Worm (Caenorhabditis elegans) whole organism, mixed stage, embryonic: Measurements from ENCODE around the gene M04C3.2.

Experiments used
- bed-3 ChIP-seq: fragments of 200-800 bp; sonication (Bioruptor generic); optimal IDR thresholded peaks from 3 replicates; lab custom pipeline; 2018; ENCODE audit warnings: mild to moderate bottlenecking, missing genetic modification characterization, moderate library complexity, missing compliant biosample characterization
- blmp-1 ChIP-seq: fragments of 150-350 bp; optimal IDR thresholded peaks from 2 replicates; lab custom pipeline; 2014; ENCODE audit warnings: missing biosample characterization, missing genetic modification characterization
- ceh-39 ChIP-seq: fragments of 150-350 bp; optimal IDR thresholded peaks from 2 replicates; lab custom pipeline; 2014; ENCODE audit warnings: missing biosample characterization, missing genetic modification characterization
- ceh-83 ChIP-seq: fragments of 200-800 bp; sonication (Bioruptor generic); optimal IDR thresholded peaks from 2 replicates; lab custom pipeline; 2018; ENCODE audit warnings: mild to moderate bottlenecking, missing genetic modification characterization, missing compliant biosample characterization
- cnd-1 ChIP-seq: fragments of 200-800 bp; sonication (Bioruptor generic); optimal IDR thresholded peaks from 2 replicates; lab custom pipeline; 2018; ENCODE audit warnings: mild to moderate bottlenecking, missing genetic modification characterization, missing compliant biosample characterization
- drap-1 ChIP-seq: fragments of 200-800 bp; sonication (Bioruptor generic); optimal IDR thresholded peaks from 3 replicates; lab custom pipeline; 2018; ENCODE audit warnings: mild to moderate bottlenecking, missing genetic modification characterization, missing compliant biosample characterization
- elt-1 ChIP-seq: sonication (generic microtip); optimal IDR thresholded peaks from 2 replicates; lab custom pipeline; 2017; ENCODE audit warnings: missing genetic modification characterization, mild to moderate bottlenecking, missing compliant biosample characterization, antibody characterized with exemption, moderate library complexity, borderline replicate concordance; ENCODE audit not compliant: insufficient read depth
- flh-1 ChIP-seq: fragments of 200-800 bp; sonication (Bioruptor generic); optimal IDR thresholded peaks from 2 replicates; lab custom pipeline; 2018; ENCODE audit warnings: mild to moderate bottlenecking, missing genetic modification characterization, moderate library complexity, missing compliant biosample characterization
- ham-2 ChIP-seq: fragments of 200-800 bp; sonication (Bioruptor generic); optimal IDR thresholded peaks from 2 replicates; lab custom pipeline; 2018; ENCODE audit warnings: mild to moderate bottlenecking, missing genetic modification characterization, missing compliant biosample characterization
- hlh-1 ChIP-seq: fragments of 150-350 bp; optimal IDR thresholded peaks from 2 replicates; lab custom pipeline; 2014; ENCODE audit warnings: missing biosample characterization, missing genetic modification reagents, missing genetic modification characterization
- lin-13 ChIP-seq: fragments of 150-350 bp; optimal IDR thresholded peaks from 2 replicates; lab custom pipeline; 2014; ENCODE audit warnings: missing biosample characterization, missing genetic modification characterization
- lin-32 ChIP-seq: fragments of 200-800 bp; sonication (Bioruptor generic); optimal IDR thresholded peaks from 2 replicates; lab custom pipeline; 2018; ENCODE audit warnings: mild to moderate bottlenecking, missing genetic modification characterization, missing compliant biosample characterization
- lsy-2 ChIP-seq: fragments of 150-350 bp; optimal IDR thresholded peaks from 2 replicates; lab custom pipeline; 2014; ENCODE audit warnings: missing biosample characterization, missing genetic modification characterization
- mab-5 ChIP-seq: fragments of 150-350 bp; optimal IDR thresholded peaks from 2 replicates; lab custom pipeline; 2014; ENCODE audit warnings: missing biosample characterization, missing genetic modification characterization
- mep-1 ChIP-seq: fragments of 150-350 bp; optimal IDR thresholded peaks from 2 replicates; lab custom pipeline; 2017; ENCODE audit warnings: missing biosample characterization, missing genetic modification reagents, missing genetic modification characterization, inconsistent platforms
- mls-2 ChIP-seq: sonication (generic microtip); optimal IDR thresholded peaks from 2 replicates; lab custom pipeline; 2016; ENCODE audit warnings: mild to moderate bottlenecking, missing genetic modification characterization, moderate library complexity, missing compliant biosample characterization
- nhr-12 ChIP-seq: fragments of 150-350 bp; optimal IDR thresholded peaks from 2 replicates; lab custom pipeline; 2014; ENCODE audit warnings: missing biosample characterization, missing genetic modification characterization
- nhr-2 ChIP-seq: fragments of 150-350 bp; optimal IDR thresholded peaks from 2 replicates; lab custom pipeline; 2014; ENCODE audit warnings: missing biosample characterization, missing genetic modification characterization
- nhr-237 ChIP-seq: fragments of 150-350 bp; optimal IDR thresholded peaks from 2 replicates; lab custom pipeline; 2014; ENCODE audit warnings: missing biosample characterization, missing genetic modification characterization
- nhr-76 ChIP-seq: sonication (generic microtip); optimal IDR thresholded peaks from 2 replicates; lab custom pipeline; 2017; ENCODE audit warnings: missing biosample characterization, missing genetic modification characterization
- pha-4 ChIP-seq: fragments of 150-350 bp; optimal IDR thresholded peaks from 2 replicates; lab custom pipeline; 2018; ENCODE audit warnings: missing biosample characterization, missing genetic modification reagents, missing genetic modification characterization
- sem-2 ChIP-seq: fragments of 200-800 bp; sonication (Bioruptor generic); optimal IDR thresholded peaks from 2 replicates; lab custom pipeline; 2018; ENCODE audit warnings: mild to moderate bottlenecking, missing genetic modification characterization, missing compliant biosample characterization
- snpc-4 ChIP-seq: fragments of 150-350 bp; optimal IDR thresholded peaks from 2 replicates; lab custom pipeline; 2014; ENCODE audit warnings: missing biosample characterization, missing genetic modification characterization
- sptf-1 ChIP-seq: sonication (generic microtip); optimal IDR thresholded peaks from 2 replicates; lab custom pipeline; 2017; ENCODE audit warnings: mild to moderate bottlenecking, missing genetic modification characterization, moderate library complexity, missing compliant biosample characterization
- tbx-8 ChIP-seq: fragments of 200-800 bp; sonication (Bioruptor generic); optimal IDR thresholded peaks from 2 replicates; lab custom pipeline; 2018; ENCODE audit warnings: mild to moderate bottlenecking, missing genetic modification characterization, moderate library complexity, missing compliant biosample characterization
- unc-120 ChIP-seq: sonication (generic microtip); optimal IDR thresholded peaks from 2 replicates; lab custom pipeline; 2017; ENCODE audit warnings: missing genetic modification characterization, missing compliant biosample characterization; ENCODE audit not compliant: poor library complexity, severe bottlenecking
- unc-62 ChIP-seq: fragments of 150-350 bp; optimal IDR thresholded peaks from 2 replicates; lab custom pipeline; 2014; ENCODE audit warnings: missing biosample characterization, missing genetic modification reagents, missing genetic modification characterization
- zip-8 ChIP-seq: fragments of 150-350 bp; optimal IDR thresholded peaks from 2 replicates; lab custom pipeline; 2014; ENCODE audit warnings: missing biosample characterization, missing genetic modification characterization
- ztf-11 ChIP-seq: fragments of 150-350 bp; optimal IDR thresholded peaks from 2 replicates; lab custom pipeline; 2014; ENCODE audit warnings: missing biosample characterization, missing genetic modification characterization

Gene M04C3.2

DNA sequence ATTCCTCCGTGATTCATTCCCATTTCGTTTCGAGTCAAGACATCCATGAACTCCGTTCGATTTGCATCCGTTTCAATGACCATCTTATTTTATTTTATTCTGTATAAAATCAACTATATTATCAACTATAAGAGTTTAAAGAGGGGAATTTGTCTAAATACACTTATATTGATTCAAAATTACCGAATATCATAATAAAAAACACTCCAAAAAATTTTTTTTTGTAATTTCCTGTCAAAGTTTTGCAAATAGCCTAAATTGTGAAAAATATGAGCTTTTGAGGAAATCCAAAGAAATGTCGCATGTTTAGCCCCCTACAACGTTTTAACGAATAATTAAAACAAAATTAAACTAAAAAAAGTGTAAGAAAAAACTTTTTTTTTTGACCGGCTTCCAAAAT, 13.3 kb upstream of the M04C3.2 start, which contains the start of gene Y43F8B.15:
Y43F8B.15 (minus strand) TSS at position 101 of the 400 bp plus-strand sequence.
- no peak for TF ChIP-seq ceh-39 (tag; lab: Kevin White, UChicago)
- TF ChIP-seq bed-3 (GFP tag; lab: Kevin White, UChicago), result no peak
- TF ChIP-seq drap-1 (GFP tag; lab: Kevin White, UChicago), result no peak
- TF ChIP-seq pha-4, result no peak

DNA sequence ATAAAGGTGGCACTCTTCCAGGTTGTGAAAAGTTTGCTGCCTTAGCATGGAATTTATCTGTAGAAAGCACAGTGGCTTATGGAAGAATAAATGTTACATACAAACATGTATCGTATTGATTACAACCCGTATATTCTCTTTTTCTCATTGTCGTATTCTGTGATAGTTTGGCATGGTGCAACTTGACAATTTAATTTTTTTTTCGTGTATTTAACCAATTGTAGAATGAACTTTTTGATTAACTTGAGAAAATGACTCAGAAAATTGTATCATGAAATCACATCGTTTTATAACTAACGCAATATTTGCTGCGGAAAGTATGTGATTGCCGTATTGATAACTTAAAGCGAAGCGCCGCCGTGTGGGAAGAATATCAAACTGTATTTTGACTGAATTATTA, 8.4 kb upstream of the M04C3.2 start, which contains the start of gene Y43F8B.24:
Y43F8B.24 (plus strand) TSS at position 301 of the 400 bp plus-strand sequence.
- TF ChIP-seq mab-5, result no peak
- TF ChIP-seq mep-1 (tag; lab: Kevin White, UChicago), result no peak
- TF ChIP-seq sptf-1 (tag; lab: Kevin White, UChicago), result no peak
- no peak for TF ChIP-seq hlh-1 (tag; lab: Kevin White, UChicago)
- TF ChIP-seq, all 35 proteins: peak for 0

DNA sequence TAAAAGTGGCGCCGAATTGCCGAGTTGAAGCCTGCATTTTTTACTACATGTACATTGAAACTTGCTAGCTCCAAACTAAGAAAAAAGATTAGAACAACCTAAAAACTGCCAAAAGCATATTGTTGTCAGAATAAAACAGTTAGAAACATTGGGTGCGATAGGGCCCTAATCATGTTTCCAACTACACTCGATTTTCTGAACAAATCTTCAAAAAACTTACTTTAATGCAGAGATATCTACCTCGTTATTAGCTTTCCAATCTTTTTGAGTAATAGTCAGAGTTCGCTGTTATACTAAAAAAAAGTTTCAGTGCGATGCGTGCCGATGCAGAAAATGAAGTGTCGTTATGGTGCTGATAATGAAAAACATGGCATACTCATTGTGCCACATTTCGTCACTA, 6.9 kb upstream of the M04C3.2 start, which contains the start of the genes Y43F8B.13 and Y43F8B.14:
Y43F8B.13 (plus strand) TSS at position 301 of the 400 bp plus-strand sequence.
Y43F8B.14 (minus strand) TSS at position 322 of the 400 bp plus-strand sequence.
- no peak for TF ChIP-seq bed-3 (GFP tag; lab: Kevin White, UChicago)
- no peak for TF ChIP-seq pha-4
- TF ChIP-seq nhr-76 (tag; lab: Kevin White, UChicago), result no peak
- TF ChIP-seq nhr-237 (tag; lab: Kevin White, UChicago), result no peak
- no peak for TF ChIP-seq flh-1 (GFP tag; lab: Kevin White, UChicago)
- no peak for TF ChIP-seq hlh-1 (tag; lab: Kevin White, UChicago)
- TF ChIP-seq elt-1 (tag; lab: Kevin White, UChicago), result no peak
- no peak for TF ChIP-seq ham-2 (GFP tag; lab: Kevin White, UChicago)
- no peak for TF ChIP-seq ceh-83 (GFP tag; lab: Kevin White, UChicago)
- no peak for TF ChIP-seq lsy-2 (tag; lab: Kevin White, UChicago)
- TF ChIP-seq cnd-1, result no peak
- no peak for TF ChIP-seq blmp-1 (tag; lab: Kevin White, UChicago)
- TF ChIP-seq zip-8 (tag; lab: Kevin White, UChicago), result no peak
- TF ChIP-seq ceh-39 (tag; lab: Kevin White, UChicago), result no peak
- TF ChIP-seq nhr-12, result no peak
- TF ChIP-seq snpc-4 (tag; lab: Kevin White, UChicago), result no peak
- TF ChIP-seq lin-13, result no peak
- no peak for TF ChIP-seq tbx-8 (GFP tag; lab: Kevin White, UChicago)
- no peak for TF ChIP-seq unc-62 (GFP tag; lab: Kevin White, UChicago)
- TF ChIP-seq mls-2 (tag; lab: Kevin White, UChicago), result no peak

- no peak for TF ChIP-seq zip-8 (tag; lab: Kevin White, UChicago)
- TF ChIP-seq drap-1 (GFP tag; lab: Kevin White, UChicago), result no peak
- no peak for TF ChIP-seq unc-62 (GFP tag; lab: Kevin White, UChicago)
- TF ChIP-seq mls-2 (tag; lab: Kevin White, UChicago), result no peak
- TF ChIP-seq cnd-1, result no peak
- no peak for TF ChIP-seq blmp-1 (tag; lab: Kevin White, UChicago)
- no peak for TF ChIP-seq unc-120 (tag; lab: Kevin White, UChicago)
- no peak for TF ChIP-seq ztf-11 (tag; lab: Kevin White, UChicago)
- no peak for TF ChIP-seq lin-32 (GFP tag; lab: Kevin White, UChicago)
- no peak for TF ChIP-seq pha-4
- no peak for TF ChIP-seq sem-2 (GFP tag; lab: Kevin White, UChicago)
- no peak for TF ChIP-seq lsy-2 (tag; lab: Kevin White, UChicago)
- TF ChIP-seq elt-1 (tag; lab: Kevin White, UChicago), result no peak
Observed at ce11 chrV:19449544-19449943, 839 bp upstream of the M04C3.2 start, which contains the start of gene M04C3.5. Gene M04C3.5 (plus strand): TSS chrV:19449733.

DNA sequence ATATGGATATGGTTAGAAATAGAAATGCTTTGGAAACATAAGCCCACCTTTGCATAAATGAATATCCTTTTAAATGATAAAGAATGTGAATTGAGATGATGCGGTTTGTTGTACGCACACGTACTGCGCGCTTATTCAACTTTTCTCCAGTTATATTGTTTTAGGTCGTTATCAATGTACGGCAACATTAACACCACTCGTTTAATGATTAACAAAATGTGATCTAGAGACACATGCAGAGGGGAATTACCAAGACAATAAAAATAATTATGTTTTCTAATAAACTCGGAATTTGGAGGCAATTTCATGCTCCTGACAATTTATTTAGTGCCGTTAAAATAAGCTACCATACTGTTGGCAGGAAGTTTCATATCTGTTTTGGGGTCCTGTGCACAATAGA, 3.3 kb downstream of the M04C3.2 start, which contains the start of gene M04C3.1:
M04C3.1 (minus strand) TSS at position 164 of the 400 bp plus-strand sequence.
- TF ChIP-seq snpc-4 (tag; lab: Kevin White, UChicago), result no peak
- no peak for TF ChIP-seq nhr-2 (tag; lab: Kevin White, UChicago)
- TF ChIP-seq drap-1 (GFP tag; lab: Kevin White, UChicago), result no peak
- TF ChIP-seq bed-3 (GFP tag; lab: Kevin White, UChicago), result no peak
- TF ChIP-seq nhr-237 (tag; lab: Kevin White, UChicago), result no peak
- TF ChIP-seq tbx-8 (GFP tag; lab: Kevin White, UChicago), result no peak
- TF ChIP-seq pha-4, result no peak
